Worm (Caenorhabditis elegans) whole organism, mixed stage, embryonic: ENCODE measurements around the gene dyf-13.

Experiments used
- M03D4.4 ChIP-seq: sonication (generic microtip); optimal IDR thresholded peaks from 2 replicates; lab custom pipeline; 2017; ENCODE audit warnings: mild to moderate bottlenecking, missing genetic modification characterization, missing compliant biosample characterization
- bed-3 ChIP-seq: fragments of 200-800 bp; sonication (Bioruptor generic); optimal IDR thresholded peaks from 3 replicates; lab custom pipeline; 2018; ENCODE audit warnings: mild to moderate bottlenecking, missing genetic modification characterization, moderate library complexity, missing compliant biosample characterization
- blmp-1 ChIP-seq: fragments of 150-350 bp; optimal IDR thresholded peaks from 2 replicates; lab custom pipeline; 2014; ENCODE audit warnings: missing biosample characterization, missing genetic modification characterization
- ceh-39 ChIP-seq: fragments of 150-350 bp; optimal IDR thresholded peaks from 2 replicates; lab custom pipeline; 2014; ENCODE audit warnings: missing biosample characterization, missing genetic modification characterization
- ceh-43 ChIP-seq: fragments of 200-800 bp; sonication (Bioruptor generic); optimal IDR thresholded peaks from 2 replicates; lab custom pipeline; 2018; ENCODE audit warnings: mild to moderate bottlenecking, missing genetic modification characterization, moderate library complexity, missing compliant biosample characterization
- ceh-83 ChIP-seq: fragments of 200-800 bp; sonication (Bioruptor generic); optimal IDR thresholded peaks from 2 replicates; lab custom pipeline; 2018; ENCODE audit warnings: mild to moderate bottlenecking, missing genetic modification characterization, missing compliant biosample characterization
- ces-1 ChIP-seq: fragments of 150-350 bp; optimal IDR thresholded peaks from 2 replicates; lab custom pipeline; 2014; ENCODE audit warnings: missing biosample characterization, missing genetic modification reagents, missing genetic modification characterization
- cnd-1 ChIP-seq: fragments of 200-800 bp; sonication (Bioruptor generic); optimal IDR thresholded peaks from 2 replicates; lab custom pipeline; 2018; ENCODE audit warnings: mild to moderate bottlenecking, missing genetic modification characterization, missing compliant biosample characterization
- drap-1 ChIP-seq: fragments of 200-800 bp; sonication (Bioruptor generic); optimal IDR thresholded peaks from 3 replicates; lab custom pipeline; 2018; ENCODE audit warnings: mild to moderate bottlenecking, missing genetic modification characterization, missing compliant biosample characterization
- elt-1 ChIP-seq: sonication (generic microtip); optimal IDR thresholded peaks from 2 replicates; lab custom pipeline; 2017; ENCODE audit warnings: missing genetic modification characterization, mild to moderate bottlenecking, missing compliant biosample characterization, antibody characterized with exemption, moderate library complexity, borderline replicate concordance; ENCODE audit not compliant: insufficient read depth
- elt-3 ChIP-seq: fragments of 150-350 bp; optimal IDR thresholded peaks from 2 replicates; lab custom pipeline; 2014; ENCODE audit warnings: missing biosample characterization, missing genetic modification characterization
- flh-1 ChIP-seq: fragments of 200-800 bp; sonication (Bioruptor generic); optimal IDR thresholded peaks from 2 replicates; lab custom pipeline; 2018; ENCODE audit warnings: mild to moderate bottlenecking, missing genetic modification characterization, moderate library complexity, missing compliant biosample characterization
- ham-2 ChIP-seq: fragments of 200-800 bp; sonication (Bioruptor generic); optimal IDR thresholded peaks from 2 replicates; lab custom pipeline; 2018; ENCODE audit warnings: mild to moderate bottlenecking, missing genetic modification characterization, missing compliant biosample characterization
- hlh-1 ChIP-seq: fragments of 150-350 bp; optimal IDR thresholded peaks from 2 replicates; lab custom pipeline; 2014; ENCODE audit warnings: missing biosample characterization, missing genetic modification reagents, missing genetic modification characterization
- lsy-2 ChIP-seq: fragments of 150-350 bp; optimal IDR thresholded peaks from 2 replicates; lab custom pipeline; 2014; ENCODE audit warnings: missing biosample characterization, missing genetic modification characterization
- mab-5 ChIP-seq: fragments of 150-350 bp; optimal IDR thresholded peaks from 2 replicates; lab custom pipeline; 2014; ENCODE audit warnings: missing biosample characterization, missing genetic modification characterization
- mls-2 ChIP-seq: sonication (generic microtip); optimal IDR thresholded peaks from 2 replicates; lab custom pipeline; 2016; ENCODE audit warnings: mild to moderate bottlenecking, missing genetic modification characterization, moderate library complexity, missing compliant biosample characterization
- nhr-12 ChIP-seq: fragments of 150-350 bp; optimal IDR thresholded peaks from 2 replicates; lab custom pipeline; 2014; ENCODE audit warnings: missing biosample characterization, missing genetic modification characterization
- nhr-2 ChIP-seq: fragments of 150-350 bp; optimal IDR thresholded peaks from 2 replicates; lab custom pipeline; 2014; ENCODE audit warnings: missing biosample characterization, missing genetic modification characterization
- nhr-237 ChIP-seq: fragments of 150-350 bp; optimal IDR thresholded peaks from 2 replicates; lab custom pipeline; 2014; ENCODE audit warnings: missing biosample characterization, missing genetic modification characterization
- nhr-76 ChIP-seq: sonication (generic microtip); optimal IDR thresholded peaks from 2 replicates; lab custom pipeline; 2017; ENCODE audit warnings: missing biosample characterization, missing genetic modification characterization
- pha-4 ChIP-seq: fragments of 150-350 bp; optimal IDR thresholded peaks from 2 replicates; lab custom pipeline; 2018; ENCODE audit warnings: missing biosample characterization, missing genetic modification reagents, missing genetic modification characterization
- sem-2 ChIP-seq: fragments of 200-800 bp; sonication (Bioruptor generic); optimal IDR thresholded peaks from 2 replicates; lab custom pipeline; 2018; ENCODE audit warnings: mild to moderate bottlenecking, missing genetic modification characterization, missing compliant biosample characterization
- snpc-4 ChIP-seq: fragments of 150-350 bp; optimal IDR thresholded peaks from 2 replicates; lab custom pipeline; 2014; ENCODE audit warnings: missing biosample characterization, missing genetic modification characterization
- sptf-1 ChIP-seq: sonication (generic microtip); optimal IDR thresholded peaks from 2 replicates; lab custom pipeline; 2017; ENCODE audit warnings: mild to moderate bottlenecking, missing genetic modification characterization, moderate library complexity, missing compliant biosample characterization
- tbx-8 ChIP-seq: fragments of 200-800 bp; sonication (Bioruptor generic); optimal IDR thresholded peaks from 2 replicates; lab custom pipeline; 2018; ENCODE audit warnings: mild to moderate bottlenecking, missing genetic modification characterization, moderate library complexity, missing compliant biosample characterization
- unc-120 ChIP-seq: sonication (generic microtip); optimal IDR thresholded peaks from 2 replicates; lab custom pipeline; 2017; ENCODE audit warnings: missing genetic modification characterization, missing compliant biosample characterization; ENCODE audit not compliant: poor library complexity, severe bottlenecking
- unc-39 ChIP-seq: fragments of 150-350 bp; optimal IDR thresholded peaks from 2 replicates; lab custom pipeline; 2014; ENCODE audit warnings: missing biosample characterization, missing genetic modification characterization
- zip-8 ChIP-seq: fragments of 150-350 bp; optimal IDR thresholded peaks from 2 replicates; lab custom pipeline; 2014; ENCODE audit warnings: missing biosample characterization, missing genetic modification characterization
- ztf-11 ChIP-seq: fragments of 150-350 bp; optimal IDR thresholded peaks from 2 replicates; lab custom pipeline; 2014; ENCODE audit warnings: missing biosample characterization, missing genetic modification characterization

The dyf-13 gene

DNA sequence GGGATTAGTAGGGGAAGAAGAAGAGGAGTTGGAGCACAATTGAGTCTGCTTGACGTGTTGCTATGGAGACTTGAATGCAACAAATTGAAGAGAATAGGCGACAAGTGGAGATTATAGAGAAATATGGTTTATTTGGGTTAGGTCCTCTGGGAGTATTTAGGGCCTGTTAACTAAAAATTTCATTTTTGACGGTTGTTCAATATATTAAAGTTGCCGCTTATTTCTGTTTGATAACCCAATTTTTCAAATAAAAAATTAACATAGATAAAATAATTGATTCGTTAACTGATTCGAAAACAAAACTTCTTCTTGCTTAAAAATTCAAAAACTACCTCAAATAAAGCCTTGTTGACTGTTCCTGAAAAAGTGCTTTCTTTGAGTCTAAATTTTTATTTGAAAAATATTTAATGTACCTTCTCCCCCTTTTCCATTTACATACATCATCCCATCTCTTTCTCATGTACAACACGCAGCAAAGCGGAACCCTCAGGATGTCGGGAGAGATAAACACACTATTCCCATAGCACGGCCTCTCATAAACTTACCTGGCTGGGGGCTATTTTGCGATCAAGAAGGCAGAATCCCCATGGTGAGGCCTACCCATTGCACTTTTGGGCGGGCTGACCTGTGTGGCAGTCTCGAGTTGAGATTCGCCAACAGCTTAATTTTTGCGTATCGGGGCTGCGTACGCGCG is at the start of gene dyf-13:
dyf-13 (minus strand) TSS at position 51 of the 694 bp plus-strand sequence.
- TF ChIP-seq ztf-11 (tag; lab: Kevin White, UChicago) (no peak), nhr-237 (tag; lab: Kevin White, UChicago) (no peak), sem-2 (GFP tag; lab: Kevin White, UChicago) (no peak), blmp-1 (tag; lab: Kevin White, UChicago) (no peak), cnd-1 (tag; lab: Kevin White, UChicago) (no peak), drap-1 (GFP tag; lab: Kevin White, UChicago) (no peak), pha-4 (no peak), ham-2 (GFP tag; lab: Kevin White, UChicago) (no peak)

- TF ChIP-seq mls-2: no peak
- no peak for TF ChIP-seq tbx-8 (GFP tag; lab: Kevin White, UChicago)
- no peak for TF ChIP-seq ceh-39 (tag; lab: Kevin White, UChicago)
- TF ChIP-seq M03D4.4 (tag; lab: Kevin White, UChicago): no peak
- no peak for TF ChIP-seq drap-1 (GFP tag; lab: Kevin White, UChicago)
- TF ChIP-seq unc-39 (tag; lab: Kevin White, UChicago): no peak
- no peak for TF ChIP-seq lsy-2
- TF ChIP-seq zip-8 (tag; lab: Kevin White, UChicago): no peak
- TF ChIP-seq ham-2 (GFP tag; lab: Kevin White, UChicago): no peak
- no peak for TF ChIP-seq pha-4
- TF ChIP-seq nhr-12 (tag; lab: Kevin White, UChicago): no peak
- no peak for TF ChIP-seq unc-120
- no peak for TF ChIP-seq nhr-76
- no peak for TF ChIP-seq sem-2 (GFP tag; lab: Kevin White, UChicago)
- TF ChIP-seq hlh-1: no peak
- TF ChIP-seq nhr-237 (tag; lab: Kevin White, UChicago): no peak
- TF ChIP-seq elt-1: no peak
These were observed 45.9 kb upstream of the dyf-13 start, which contains the start of gene E04F6.10 for ce11 chrII:7217047-7217446. TSS of gene E04F6.10 (minus strand) at chrII:7217147.

ce11 chrII:7212059-7212458 is 40.9 kb upstream of the dyf-13 start, which contains the start of gene E04F6.9:
TSS of gene E04F6.9 (minus strand) at chrII:7212159.
- no peak for TF ChIP-seq nhr-237 (tag; lab: Kevin White, UChicago)

ce11 chrII:7211280-7211679 is 40.1 kb upstream of the dyf-13 start, which contains the start of gene E04F6.8:
TSS of gene E04F6.8 (minus strand) at chrII:7211380.
- TF ChIP-seq snpc-4 (tag; lab: Kevin White, UChicago): no peak
- no peak for TF ChIP-seq bed-3 (GFP tag; lab: Kevin White, UChicago)
- TF ChIP-seq lsy-2: no peak
- TF ChIP-seq drap-1 (GFP tag; lab: Kevin White, UChicago): no peak
- TF ChIP-seq nhr-76: no peak
- no peak for TF ChIP-seq ceh-43 (GFP tag; lab: Kevin White, UChicago)
- TF ChIP-seq mab-5 (tag; lab: Kevin White, UChicago): no peak
- TF ChIP-seq pha-4: no peak
- no peak for TF ChIP-seq nhr-2 (tag; lab: Kevin White, UChicago)
- no peak for TF ChIP-seq sptf-1
- TF ChIP-seq ces-1 (GFP tag; lab: Kevin White, UChicago): no peak
- TF ChIP-seq ztf-11 (tag; lab: Kevin White, UChicago): no peak

DNA sequence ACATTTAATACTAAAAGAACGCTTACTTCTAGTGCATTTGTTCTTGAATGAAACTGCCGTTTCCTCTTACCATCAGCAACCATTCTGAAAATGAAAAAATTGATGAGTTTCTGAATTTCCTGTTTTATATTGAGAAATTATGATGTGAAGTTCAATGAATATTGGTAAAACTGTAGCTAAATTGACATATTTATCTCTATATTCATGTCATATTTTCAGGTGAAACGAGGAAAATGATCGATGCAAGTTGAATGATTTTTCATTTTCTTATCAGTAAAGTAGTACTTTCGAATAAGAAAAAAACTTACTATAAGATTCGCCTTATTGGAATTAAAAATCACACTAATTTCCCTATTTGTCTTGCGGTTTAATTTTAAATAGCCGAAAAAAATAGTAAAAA is 39.0 kb upstream of the dyf-13 start, which contains the start of gene E04F6.15:
E04F6.15 (minus strand) TSS at position 101 of the 400 bp plus-strand sequence.
- TF ChIP-seq snpc-4 (tag; lab: Kevin White, UChicago): no peak
- TF ChIP-seq ceh-43 (GFP tag; lab: Kevin White, UChicago): no peak
- TF ChIP-seq ceh-39 (tag; lab: Kevin White, UChicago): no peak
- no peak for TF ChIP-seq sptf-1
- no peak for TF ChIP-seq ham-2 (GFP tag; lab: Kevin White, UChicago)
- TF ChIP-seq nhr-2 (tag; lab: Kevin White, UChicago): no peak
- no peak for TF ChIP-seq sem-2 (GFP tag; lab: Kevin White, UChicago)
- no peak for TF ChIP-seq elt-3 (tag; lab: Kevin White, UChicago)
- TF ChIP-seq ceh-83 (GFP tag; lab: Kevin White, UChicago): no peak
- TF ChIP-seq flh-1 (GFP tag; lab: Kevin White, UChicago): no peak
